Fruit fly (Drosophila melanogaster): Measurements from ENCODE around the gene Alp12.

Alp12 gene

dm6 chr2L:19405685-19406357 lies 18.0 kb upstream of the Alp12 start (continued):
- TF ChIP-seq CG4424 (GFP tag; optimal IDR thresholded peaks at IDR 0.05) (no peak), hkb (optimal IDR thresholded peaks at IDR 0.05) (no peak), hkb (GFP tag; IDR thresholded peaks at IDR 0.05) (no peak), slbo (GFP tag; IDR thresholded peaks at IDR 0.05) (peak; percentile 52; the same call in 1 of the 2 replicates), dmrt99B (tag; optimal IDR thresholded peaks at IDR 0.05) (no peak), tx (GFP tag; optimal IDR thresholded peaks at IDR 0.05) (no peak), CG1233 (GFP tag; optimal IDR thresholded peaks at IDR 0.05) (no peak), slp2 (GFP tag; optimal IDR thresholded peaks at IDR 0.05) (no peak), tio (GFP tag; optimal IDR thresholded peaks at IDR 0.05) (no peak), Lhr (GFP tag; optimal IDR thresholded peaks at IDR 0.05) (no peak), vvl (GFP tag; IDR thresholded peaks at IDR 0.05) (no peak), CG4404 (GFP tag; IDR thresholded peaks at IDR 0.05) (no peak), Atf6 (GFP tag; IDR thresholded peaks at IDR 0.05) (no peak), CG15479 (GFP tag; optimal IDR thresholded peaks at IDR 0.05) (no peak), maf-S (GFP tag; optimal IDR thresholded peaks at IDR 0.05) (no peak), CG18262 (tag; optimal IDR thresholded peaks at IDR 0.05) (no peak), pb (GFP tag; optimal IDR thresholded peaks at IDR 0.05) (no peak), CG10431 (GFP tag; optimal IDR thresholded peaks at IDR 0.05) (no peak), Hr3 (GFP tag; optimal IDR thresholded peaks at IDR 0.05) (no peak), Ets65A (GFP tag) (no peak), Aef1 (GFP tag; IDR thresholded peaks at IDR 0.05) (0 out of 3 replicates have a peak, but pooled peaks have one; percentile 17), aop (GFP tag; IDR thresholded peaks at IDR 0.05) (no peak), CG1603 (tag; optimal IDR thresholded peaks at IDR 0.05) (no peak), gt (GFP tag; IDR thresholded peaks at IDR 0.05) (no peak), Sin3A (optimal IDR thresholded peaks at IDR 0.05) (no peak), CG8281 (tag; optimal IDR thresholded peaks at IDR 0.05) (no peak), sqz (GFP tag; optimal IDR thresholded peaks at IDR 0.05) (no peak), CG14441 (GFP tag; IDR thresholded peaks at IDR 0.05) (peak; percentile 24; the same call in 1 of the 2 replicates), shn (GFP tag; optimal IDR thresholded peaks at IDR 0.05) (no peak), CG31224 (GFP tag; IDR thresholded peaks at IDR 0.05) (no peak), CG15011 (GFP tag; optimal IDR thresholded peaks at IDR 0.05) (no peak), CG11696 (GFP tag; IDR thresholded peaks at IDR 0.05) (no peak), Ets97D (GFP tag; optimal IDR thresholded peaks at IDR 0.05) (no peak), H15 (GFP tag; IDR thresholded peaks at IDR 0.05) (no peak), lov (optimal IDR thresholded peaks at IDR 0.05) (no peak), lov (GFP tag; IDR thresholded peaks at IDR 0.05) (no peak), Chrac-16 (GFP tag; optimal IDR thresholded peaks at IDR 0.05) (no peak), CG12942 (GFP tag; optimal IDR thresholded peaks at IDR 0.05) (no peak), CG4707 (GFP tag; optimal IDR thresholded peaks at IDR 0.05) (no peak), Deaf1 (tag; optimal IDR thresholded peaks at IDR 0.05) (peak; percentile 54), CG1832 (GFP tag; optimal IDR thresholded peaks at IDR 0.05) (no peak), HLH3B (GFP tag; IDR thresholded peaks at IDR 0.05) (0 out of 2 replicates have a peak, but pooled peaks have one; percentile 9), ems (GFP tag; optimal IDR thresholded peaks at IDR 0.05) (no peak), hbn (GFP tag; IDR thresholded peaks at IDR 0.05; ENCODE audit: partially characterized antibody) (no peak), Gug (GFP tag; IDR thresholded peaks at IDR 0.05) (0 out of 4 replicates have a peak, but pooled peaks have one; percentile 3), cato (GFP tag; optimal IDR thresholded peaks at IDR 0.05; ENCODE audit: borderline replicate concordance) (no peak), phol (tag; optimal IDR thresholded peaks at IDR 0.05) (no peak), lab (GFP tag; optimal IDR thresholded peaks at IDR 0.05) (no peak), Hr51 (GFP tag; optimal IDR thresholded peaks at IDR 0.05) (no peak), CG11398 (GFP tag; optimal IDR thresholded peaks at IDR 0.05) (no peak), CG13894 (tag; optimal IDR thresholded peaks at IDR 0.05) (no peak), Dek (tag; optimal IDR thresholded peaks at IDR 0.05) (no peak)

Measured in whole organism, embryonic.